Worm (Caenorhabditis elegans): ENCODE results near the gene acl-5.

Gene acl-5

ce11 chrX:10297410-10297809, 29.8 kb downstream of the acl-5 start:
- TF ChIP-seq snpc-4 (tag; optimal IDR thresholded peaks at IDR 0.05) (no peak), ces-1 (GFP tag; optimal IDR thresholded peaks at IDR 0.05) (no peak), nhr-237 (tag; optimal IDR thresholded peaks at IDR 0.05) (no peak), cnd-1 (tag; optimal IDR thresholded peaks at IDR 0.05) (no peak), elt-1 (tag; optimal IDR thresholded peaks at IDR 0.05; ENCODE audit: borderline replicate concordance, insufficient read depth) (no peak), hlh-1 (tag; optimal IDR thresholded peaks at IDR 0.05) (no peak), tbx-8 (GFP tag; optimal IDR thresholded peaks at IDR 0.05) (no peak), lin-13 (tag; optimal IDR thresholded peaks at IDR 0.05) (no peak), drap-1 (GFP tag; optimal IDR thresholded peaks at IDR 0.05) (no peak), zip-8 (tag; optimal IDR thresholded peaks at IDR 0.05) (no peak), mep-1 (tag; optimal IDR thresholded peaks at IDR 0.05) (no peak)

ce11 chrX:10285634-10286033, 41.6 kb downstream of the acl-5 start, which contains the start of gene npr-6:
TSS of gene npr-6 (minus strand) at chrX:10285734.
- no peak for TF ChIP-seq ceh-83 (GFP tag; optimal IDR thresholded peaks at IDR 0.05)
- TF ChIP-seq cnd-1 (tag; optimal IDR thresholded peaks at IDR 0.05): no peak
- no peak for TF ChIP-seq ceh-39 (tag; optimal IDR thresholded peaks at IDR 0.05)
- TF ChIP-seq sptf-1 (tag; optimal IDR thresholded peaks at IDR 0.05): no peak
- no peak for TF ChIP-seq snpc-4 (tag; optimal IDR thresholded peaks at IDR 0.05)
- no peak for TF ChIP-seq zip-8 (tag; optimal IDR thresholded peaks at IDR 0.05)
- no peak for TF ChIP-seq nhr-237 (tag; optimal IDR thresholded peaks at IDR 0.05)
- TF ChIP-seq lin-32 (GFP tag; optimal IDR thresholded peaks at IDR 0.05): no peak
- no peak for TF ChIP-seq drap-1 (GFP tag; optimal IDR thresholded peaks at IDR 0.05)
- TF ChIP-seq mab-5 (tag; optimal IDR thresholded peaks at IDR 0.05): no peak
- TF ChIP-seq sem-2 (GFP tag; optimal IDR thresholded peaks at IDR 0.05): no peak
- TF ChIP-seq nhr-12 (tag; optimal IDR thresholded peaks at IDR 0.05): no peak
- no peak for TF ChIP-seq unc-39 (tag; optimal IDR thresholded peaks at IDR 0.05)
- no peak for TF ChIP-seq mls-2 (tag; optimal IDR thresholded peaks at IDR 0.05)
- TF ChIP-seq M03D4.4 (tag; optimal IDR thresholded peaks at IDR 0.05): no peak

- TF ChIP-seq ces-1 (GFP tag; optimal IDR thresholded peaks at IDR 0.05): no peak
- TF ChIP-seq sptf-1 (tag; optimal IDR thresholded peaks at IDR 0.05): no peak
- TF ChIP-seq unc-120 (tag; optimal IDR thresholded peaks at IDR 0.05; ENCODE audit: poor library complexity, severe bottlenecking): no peak
- TF ChIP-seq ztf-11 (tag; optimal IDR thresholded peaks at IDR 0.05): no peak
- TF ChIP-seq elt-1 (tag; optimal IDR thresholded peaks at IDR 0.05; ENCODE audit: borderline replicate concordance, insufficient read depth): no peak
- TF ChIP-seq drap-1 (GFP tag; optimal IDR thresholded peaks at IDR 0.05): no peak
- TF ChIP-seq mep-1 (tag; optimal IDR thresholded peaks at IDR 0.05): no peak
These were observed 48.0 kb downstream of the acl-5 start, which contains the start of gene slc-9B.1 for ce11 chrX:10279299-10279698. TSS of gene slc-9B.1 (plus strand) at chrX:10279599.

- TF ChIP-seq elt-1 (tag; optimal IDR thresholded peaks at IDR 0.05; ENCODE audit: borderline replicate concordance, insufficient read depth) (no peak), lin-13 (tag; optimal IDR thresholded peaks at IDR 0.05) (no peak), flh-1 (GFP tag; optimal IDR thresholded peaks at IDR 0.05) (no peak), hlh-1 (tag; optimal IDR thresholded peaks at IDR 0.05) (no peak), M03D4.4 (tag; optimal IDR thresholded peaks at IDR 0.05) (no peak), tbx-8 (GFP tag; optimal IDR thresholded peaks at IDR 0.05) (no peak), sptf-1 (tag; optimal IDR thresholded peaks at IDR 0.05) (no peak), nhr-28 (tag; optimal IDR thresholded peaks at IDR 0.05) (no peak), nhr-76 (tag; optimal IDR thresholded peaks at IDR 0.05) (no peak), ces-1 (GFP tag; optimal IDR thresholded peaks at IDR 0.05) (no peak), pha-4 (tag; optimal IDR thresholded peaks at IDR 0.05) (no peak), mab-5 (tag; optimal IDR thresholded peaks at IDR 0.05) (no peak)
These were observed 50.1 kb downstream of the acl-5 start for ce11 chrX:10277118-10277517.

- TF ChIP-seq snpc-4 (tag; optimal IDR thresholded peaks at IDR 0.05): no peak
- TF ChIP-seq flh-1 (GFP tag; optimal IDR thresholded peaks at IDR 0.05): no peak
- no peak for TF ChIP-seq elt-1 (tag; optimal IDR thresholded peaks at IDR 0.05; ENCODE audit: borderline replicate concordance, insufficient read depth)
These were observed 52.8 kb downstream of the acl-5 start for ce11 chrX:10274470-10274869.
